Worm (Caenorhabditis elegans): ENCODE data around the gene F54D10.4.

ce11 chrII:3821248-3821647, 14.4 kb upstream of the F54D10.4 start, which contains the start of gene F54D10.7:
- TF ChIP-seq unc-3 (GFP tag; conservative IDR thresholded peaks at IDR 0.05) (no peak), unc-3 (tag; optimal IDR thresholded peaks at IDR 0.05) (no peak), pat-9 (tag; optimal IDR thresholded peaks at IDR 0.05) (no peak), C38D4.7 (GFP tag; optimal IDR thresholded peaks at IDR 0.05) (no peak), unc-42 (tag; optimal IDR thresholded peaks at IDR 0.05) (no peak), K09A11.1 (tag; optimal IDR thresholded peaks at IDR 0.05; ENCODE audit: insufficient read depth) (no peak), dve-1 (tag; optimal IDR thresholded peaks at IDR 0.05) (no peak), ceh-31 (tag; optimal IDR thresholded peaks at IDR 0.05) (no peak)

Measured in whole organism, late embryonic.